Fruit fly (Drosophila melanogaster) whole organism, embryonic: Measurements from ENCODE around the gene Jarid2.

Experiments used
- Abd-B ChIP-seq: fragments of 200-800 bp; sonication (Bioruptor generic); optimal IDR thresholded peaks from 2 replicates; lab custom pipeline; 2018; ENCODE audit warnings: missing biosample characterization, mild to moderate bottlenecking, missing genetic modification characterization, moderate library complexity
- B-H2 ChIP-seq: fragments of 200-800 bp; sonication (Bioruptor generic); optimal IDR thresholded peaks from 2 replicates; lab custom pipeline; 2018; ENCODE audit warnings: missing biosample characterization, mild to moderate bottlenecking, missing genetic modification characterization
- CG10462 ChIP-seq: fragments of 200-800 bp; sonication (Bioruptor generic); optimal IDR thresholded peaks from 2 replicates; lab custom pipeline; 2016; ENCODE audit warnings: missing biosample characterization, missing genetic modification characterization
- CG10979 ChIP-seq: fragments of 200-800 bp; sonication (Bioruptor generic); optimal IDR thresholded peaks from 2 replicates; lab custom pipeline; 2018; ENCODE audit warnings: missing biosample characterization, mild to moderate bottlenecking, missing genetic modification characterization, moderate library complexity
- CG11504 ChIP-seq: fragments of 200-800 bp; sonication (Bioruptor generic); optimal IDR thresholded peaks from 3 replicates; lab custom pipeline; 2019; ENCODE audit warnings: missing biosample characterization, mild to moderate bottlenecking, missing genetic modification characterization, moderate library complexity
- CG15479 ChIP-seq: fragments of 200-800 bp; sonication (Bioruptor generic); optimal IDR thresholded peaks from 3 replicates; lab custom pipeline; 2019; ENCODE audit warnings: missing biosample characterization, mild to moderate bottlenecking, missing genetic modification characterization, moderate library complexity
- CG17359 ChIP-seq: fragments of 200-800 bp; sonication (Bioruptor generic); optimal IDR thresholded peaks from 3 replicates; lab custom pipeline; 2018; ENCODE audit warnings: missing biosample characterization, mild to moderate bottlenecking, missing genetic modification characterization, moderate library complexity
- CG17802 ChIP-seq: fragments of 200-800 bp; sonication (Bioruptor generic); optimal IDR thresholded peaks from 2 replicates; lab custom pipeline; 2018; ENCODE audit warnings: missing biosample characterization, mild to moderate bottlenecking, missing genetic modification characterization, moderate library complexity
- CG1792 ChIP-seq: fragments of 200-800 bp; sonication (Bioruptor generic); optimal IDR thresholded peaks from 2 replicates; lab custom pipeline; 2016; ENCODE audit warnings: missing biosample characterization, missing genetic modification characterization
- CG2875 ChIP-seq: fragments of 200-800 bp; sonication (Bioruptor generic); optimal IDR thresholded peaks from 2 replicates; lab custom pipeline; 2017; ENCODE audit warnings: missing biosample characterization, mild to moderate bottlenecking, missing genetic modification characterization, missing genetic modification reagents
- CG3163 ChIP-seq: fragments of 200-800 bp; sonication (Bioruptor generic); optimal IDR thresholded peaks from 3 replicates; lab custom pipeline; 2016; ENCODE audit warnings: missing biosample characterization, missing genetic modification characterization
- CG3838 ChIP-seq: fragments of 200-800 bp; sonication (Bioruptor generic); optimal IDR thresholded peaks from 3 replicates; lab custom pipeline; 2016; ENCODE audit warnings: missing biosample characterization, missing genetic modification characterization
- CG3847 ChIP-seq: fragments of 200-800 bp; sonication (Bioruptor generic); IDR thresholded peaks from 2 replicates; pipeline ENCODE4 v1.3.6; 2022; ENCODE audit warnings: missing biosample characterization, missing genetic modification characterization
- CG3995 ChIP-seq: fragments of 200-800 bp; sonication (Bioruptor generic); optimal IDR thresholded peaks from 3 replicates; lab custom pipeline; 2016; ENCODE audit warnings: missing biosample characterization, missing genetic modification characterization
- CG4360 ChIP-seq: fragments of 200-800 bp; sonication (Bioruptor generic); IDR thresholded peaks from 2 replicates; pipeline ENCODE4 v1.3.6; 2022; ENCODE audit warnings: missing biosample characterization, missing genetic modification characterization
- CG5180 ChIP-seq: fragments of 200-800 bp; sonication (Bioruptor generic); optimal IDR thresholded peaks from 3 replicates; lab custom pipeline; 2017; ENCODE audit warnings: missing biosample characterization, missing genetic modification characterization, mild to moderate bottlenecking, moderate library complexity, missing genetic modification reagents
- CG7271 ChIP-seq: fragments of 200-800 bp; sonication (Bioruptor generic); optimal IDR thresholded peaks from 2 replicates; lab custom pipeline; 2018; ENCODE audit warnings: missing biosample characterization, mild to moderate bottlenecking, missing genetic modification characterization, moderate library complexity
- CG7745 ChIP-seq: fragments of 200-800 bp; sonication (Bioruptor generic); optimal IDR thresholded peaks from 2 replicates; lab custom pipeline; 2018; ENCODE audit warnings: missing biosample characterization, mild to moderate bottlenecking, missing genetic modification characterization, moderate library complexity
- CG7963 ChIP-seq: fragments of 200-800 bp; sonication (Bioruptor generic); IDR thresholded peaks from 3 replicates; pipeline ENCODE4 v1.3.6; 2022; ENCODE audit warnings: missing biosample characterization, missing genetic modification characterization; ENCODE audit not compliant: partially characterized antibody
- CG9876 ChIP-seq: fragments of 200-800 bp; sonication (Bioruptor generic); optimal IDR thresholded peaks from 2 replicates; lab custom pipeline; 2016; ENCODE audit warnings: missing biosample characterization, missing genetic modification characterization
- CTCF ChIP-seq: fragments of 200-800 bp; sonication (Bioruptor generic); optimal IDR thresholded peaks from 2 replicates; lab custom pipeline; 2017; ENCODE audit warnings: missing biosample characterization, mild to moderate bottlenecking, missing genetic modification characterization, moderate library complexity
- Dip3 ChIP-seq: fragments of 200-800 bp; sonication (Bioruptor generic); optimal IDR thresholded peaks from 3 replicates; lab custom pipeline; 2016; ENCODE audit warnings: missing biosample characterization, missing genetic modification characterization
- Eip74EF ChIP-seq, 2 experiments: fragments of 200-800 bp in 1 of 2; fragments of >200 bp in 1 of 2; sonication (Bioruptor generic) in 1 of 2; optimal IDR thresholded peaks; 2 replicates each; lab custom pipeline; 2017 to 2019; ENCODE audit warnings: missing biosample characterization in 2 of 2, missing genetic modification characterization in 2 of 2, mild to moderate bottlenecking in 1 of 2, moderate library complexity in 1 of 2
- Ets97D ChIP-seq: fragments of 200-800 bp; sonication (Bioruptor generic); optimal IDR thresholded peaks from 3 replicates; lab custom pipeline; 2016; ENCODE audit warnings: missing biosample characterization, missing genetic modification characterization
- HLH3B ChIP-seq: fragments of 200-800 bp; sonication (Bioruptor generic); IDR thresholded peaks from 2 replicates; pipeline ENCODE4 v1.3.6; 2022; ENCODE audit warnings: missing biosample characterization, missing genetic modification characterization
- Hsf ChIP-seq: fragments of 200-800 bp; sonication (Bioruptor generic); optimal IDR thresholded peaks from 3 replicates; lab custom pipeline; 2016; ENCODE audit warnings: missing biosample characterization, missing genetic modification characterization
- Med ChIP-seq: fragments of 200-800 bp; sonication (Bioruptor generic); peaks from one replicate; lab custom pipeline; 2016; ENCODE audit warnings: missing biosample characterization, missing genetic modification characterization, mild to moderate bottlenecking, inconsistent platforms, moderate library complexity
- Meics ChIP-seq: fragments of 200-800 bp; sonication (Bioruptor generic); optimal IDR thresholded peaks from 2 replicates; lab custom pipeline; 2017; ENCODE audit warnings: missing biosample characterization, mild to moderate bottlenecking, missing genetic modification characterization
- Mrtf ChIP-seq: fragments of 200-800 bp; sonication (Bioruptor generic); IDR thresholded peaks from 3 replicates; pipeline ENCODE4 v1.3.6; 2022; ENCODE audit warnings: missing biosample characterization, missing genetic modification characterization
- Poxn ChIP-seq: fragments of 200-800 bp; sonication (Bioruptor generic); IDR thresholded peaks from 2 replicates; pipeline ENCODE4 v1.3.6; 2022; ENCODE audit warnings: missing biosample characterization, missing genetic modification characterization
- Stat92E ChIP-seq, 3 experiments: fragments of >200 bp in 2 of 3; fragments of 200-800 bp in 1 of 3; sonication (Bioruptor generic) in 1 of 3; optimal IDR thresholded peaks; 2 replicates each; lab custom pipeline; 2017 to 2019; ENCODE audit warnings: missing biosample characterization in 3 of 3, missing genetic modification characterization in 3 of 3, mild to moderate bottlenecking in 1 of 3, moderate library complexity in 1 of 3
- aop ChIP-seq: fragments of 200-800 bp; sonication (Bioruptor generic); IDR thresholded peaks from 2 replicates; pipeline ENCODE4 v1.3.6; 2022; ENCODE audit warnings: missing biosample characterization, missing genetic modification characterization
- caup ChIP-seq: fragments of 200-800 bp; sonication (Bioruptor generic); optimal IDR thresholded peaks from 3 replicates; lab custom pipeline; 2017; ENCODE audit warnings: missing biosample characterization, mild to moderate bottlenecking, missing genetic modification characterization, moderate library complexity; ENCODE audit not compliant: severe bottlenecking
- chm ChIP-seq: fragments of 200-800 bp; sonication (Bioruptor generic); IDR thresholded peaks from 2 replicates; pipeline ENCODE4 v1.3.6; 2022; ENCODE audit warnings: missing biosample characterization, missing genetic modification characterization
- da ChIP-seq: fragments of 200-800 bp; sonication (Bioruptor generic); optimal IDR thresholded peaks from 2 replicates; lab custom pipeline; 2016; ENCODE audit warnings: missing biosample characterization, missing genetic modification characterization
- ewg ChIP-seq: fragments of 200-800 bp; sonication (Bioruptor generic); optimal IDR thresholded peaks from 3 replicates; lab custom pipeline; 2017; ENCODE audit warnings: mild to moderate bottlenecking, missing biosample characterization, missing genetic modification reagents, missing genetic modification characterization
- fd102C ChIP-seq: fragments of 200-800 bp; sonication (Bioruptor generic); optimal IDR thresholded peaks from 2 replicates; lab custom pipeline; 2018; ENCODE audit warnings: missing biosample characterization, mild to moderate bottlenecking, missing genetic modification characterization, moderate library complexity
- hth ChIP-seq: fragments of >200 bp; optimal IDR thresholded peaks from 2 replicates; lab custom pipeline; 2017; ENCODE audit warnings: inconsistent platforms
- lola ChIP-seq, 3 experiments: fragments of >200 bp in 2 of 3; fragments of 200-800 bp in 1 of 3; sonication (Bioruptor generic) in 1 of 3; optimal IDR thresholded peaks; 2 replicates each; lab custom pipeline; 2017 to 2019; ENCODE audit warnings: missing biosample characterization in 3 of 3, missing genetic modification characterization in 3 of 3, mild to moderate bottlenecking in 1 of 3, moderate library complexity in 1 of 3
- nerfin-1 ChIP-seq: fragments of 200-800 bp; sonication (Bioruptor generic); optimal IDR thresholded peaks from 3 replicates; lab custom pipeline; 2019; ENCODE audit warnings: missing biosample characterization, mild to moderate bottlenecking, missing genetic modification characterization, moderate library complexity
- odd ChIP-seq: fragments of 200-800 bp; sonication (Bioruptor generic); optimal IDR thresholded peaks from 2 replicates; lab custom pipeline; 2017; ENCODE audit warnings: missing biosample characterization, mild to moderate bottlenecking, missing genetic modification characterization
- org-1 ChIP-seq: fragments of 200-800 bp; sonication (Bioruptor generic); optimal IDR thresholded peaks from 2 replicates; lab custom pipeline; 2017; ENCODE audit warnings: missing biosample characterization, missing genetic modification characterization
- peb ChIP-seq: fragments of 200-800 bp; sonication (Bioruptor generic); IDR thresholded peaks from 2 replicates; pipeline ENCODE4 v1.3.6; 2022; ENCODE audit warnings: missing biosample characterization, missing genetic modification characterization
- pzg ChIP-seq: fragments of 200-800 bp; sonication (Bioruptor generic); optimal IDR thresholded peaks from 3 replicates; lab custom pipeline; 2018; ENCODE audit warnings: missing biosample characterization, mild to moderate bottlenecking, missing genetic modification characterization, moderate library complexity
- salm ChIP-seq: fragments of 200-800 bp; sonication (Bioruptor generic); optimal IDR thresholded peaks from 2 replicates; lab custom pipeline; 2018; ENCODE audit warnings: missing biosample characterization, mild to moderate bottlenecking, missing genetic modification characterization
- tgo ChIP-seq: fragments of 200-800 bp; sonication (Bioruptor generic); IDR thresholded peaks from 3 replicates; pipeline ENCODE4 v1.3.6; 2022; ENCODE audit warnings: missing biosample characterization, missing genetic modification characterization
- tll ChIP-seq, 2 experiments: fragments of 200-800 bp in 1 of 2; fragments of >200 bp in 1 of 2; sonication (Bioruptor generic) in 1 of 2; optimal IDR thresholded peaks; 2 replicates each; lab custom pipeline; 2017 to 2019; ENCODE audit warnings: missing biosample characterization in 2 of 2, missing genetic modification characterization in 2 of 2, mild to moderate bottlenecking in 1 of 2, moderate library complexity in 1 of 2
- z ChIP-seq: fragments of 200-800 bp; sonication (Bioruptor generic); IDR thresholded peaks from 3 replicates; pipeline ENCODE4 v1.3.6; 2022; ENCODE audit warnings: missing biosample characterization, missing genetic modification characterization
- zen2 ChIP-seq: fragments of 200-800 bp; sonication (Bioruptor generic); IDR thresholded peaks from 3 replicates; pipeline ENCODE4 v1.3.6; 2022; ENCODE audit warnings: missing biosample characterization, missing genetic modification characterization; ENCODE audit not compliant: partially characterized antibody

Gene Jarid2

dm6 chr3L:9462247-9462769 lies 14.5 kb upstream of the Jarid2 start (continued):
- peak; percentile 58; the same call in 1 of the 2 replicates for TF ChIP-seq CG3847
- TF ChIP-seq odd (GFP tag; lab: Kevin White, UChicago), result peak; percentile 91
- TF ChIP-seq fd102C (GFP tag; lab: Kevin White, UChicago), result peak; percentile 37
- peak; percentile 41 for TF ChIP-seq CG1792 (GFP tag; lab: Kevin White, UChicago)
- peak; percentile 48 for TF ChIP-seq CG3995 (GFP tag; lab: Kevin White, UChicago)
- peak; percentile 41 for TF ChIP-seq Dip3 (GFP tag; lab: Kevin White, UChicago)
- TF ChIP-seq CG7745 (tag; lab: Kevin White, UChicago), result no peak
- peak; percentile 69 for TF ChIP-seq ewg (GFP tag; lab: Kevin White, UChicago)
- TF ChIP-seq CG5180 (GFP tag; lab: Kevin White, UChicago), result peak; percentile 81
- peak; percentile 86 for TF ChIP-seq Hsf
- peak; percentile 24 for TF ChIP-seq CG3838
- peak; percentile 89 for TF ChIP-seq salm (tag; lab: Kevin White, UChicago)
- peak in 1 of 2 experiments; percentile 92 for TF ChIP-seq Eip74EF (GFP tag; optimal IDR thresholded peaks at IDR 0.05; lab: Kevin White, UChicago)
- TF ChIP-seq CG10462 (GFP tag; lab: Kevin White, UChicago), result peak; percentile 64
- peak; percentile 76 for TF ChIP-seq CG15479
- no peak for TF ChIP-seq pzg (GFP tag; lab: Kevin White, UChicago)
- peak; percentile 42 for TF ChIP-seq CG17802
- peak; percentile 79 for TF ChIP-seq caup (GFP tag; lab: Kevin White, UChicago)
- peak; percentile 87 for TF ChIP-seq Med (GFP tag; lab: Kevin White, UChicago)
- no peak for TF ChIP-seq CG9876 (GFP tag; lab: Kevin White, UChicago)
- TF ChIP-seq CG10979 (tag; lab: Kevin White, UChicago), result peak; percentile 96
- peak in 1 of 3 experiments; percentile 95 for TF ChIP-seq Stat92E (GFP tag; optimal IDR thresholded peaks at IDR 0.05; lab: Kevin White, UChicago)
- no peak for TF ChIP-seq hth (lab: Kevin White, UChicago)
- TF ChIP-seq da, result no peak
- TF ChIP-seq B-H2 (GFP tag; lab: Kevin White, UChicago), result peak; percentile 57
- TF ChIP-seq Ets97D (GFP tag; lab: Kevin White, UChicago), result peak; percentile 45
- peak; percentile 91 for TF ChIP-seq Meics (GFP tag; lab: Kevin White, UChicago)
- no peak for TF ChIP-seq CG7963
- peak; percentile 50 for TF ChIP-seq CG3163 (GFP tag; lab: Kevin White, UChicago)
- TF ChIP-seq Abd-B (GFP tag; lab: Kevin White, UChicago), result peak; percentile 59
- TF ChIP-seq Poxn (GFP tag; lab: Robert Waterston, UW), result no peak
- TF ChIP-seq HLH3B, result peak; percentile 73
- peak in 1 of 3 experiments; percentile 96 for TF ChIP-seq lola (GFP tag; optimal IDR thresholded peaks at IDR 0.05; lab: Kevin White, UChicago)
- peak; percentile 72 for TF ChIP-seq tgo (GFP tag; lab: Robert Waterston, UW)
- TF ChIP-seq Mrtf (GFP tag; lab: Robert Waterston, UW), result peak; percentile 65; the same call in 1 of the 3 replicates
- peak; percentile 93 for TF ChIP-seq CG17359 (tag; lab: Kevin White, UChicago)
- TF ChIP-seq org-1 (GFP tag; lab: Kevin White, UChicago), result peak; percentile 89
- TF ChIP-seq chm (GFP tag; lab: Robert Waterston, UW), result peak; percentile 60
- TF ChIP-seq CG2875 (GFP tag; lab: Kevin White, UChicago), result peak; percentile 89
- peak; percentile 49 for TF ChIP-seq CG7271
- TF ChIP-seq peb, result 0 out of 2 replicates have a peak, but pooled peaks have one; percentile 38
- no peak for TF ChIP-seq aop (GFP tag; lab: Robert Waterston, UW)
- no peak; the same call in 2 of the 3 replicates for TF ChIP-seq z
- peak; percentile 81 for TF ChIP-seq CG4360 (GFP tag; lab: Robert Waterston, UW)
- no peak for TF ChIP-seq tll (GFP tag; optimal IDR thresholded peaks at IDR 0.05; lab: Kevin White, UChicago)
- no peak for TF ChIP-seq zen2 (GFP tag; lab: Robert Waterston, UW)
- peak; percentile 53 for TF ChIP-seq CTCF (GFP tag; lab: Kevin White, UChicago)
- TF ChIP-seq nerfin-1 (tag; lab: Kevin White, UChicago), result peak; percentile 86
- TF ChIP-seq CG11504 (tag; lab: Kevin White, UChicago), result peak; percentile 92
